Fruit fly (Drosophila melanogaster) whole organism, embryonic: ENCODE data around the gene CG11597.
A peak's percentile ranks its signal among the peaks of the same experiment; 100 is the strongest.

Experiments used
- Ada2b ChIP-seq: fragments of 200-800 bp; sonication (Bioruptor generic); IDR thresholded peaks from 2 replicates; pipeline ENCODE4 v1.3.6; 2022; ENCODE audit warnings: missing biosample characterization, missing genetic modification characterization
- Awh ChIP-seq: fragments of 200-800 bp; sonication (Bioruptor generic); IDR thresholded peaks from 2 replicates; pipeline ENCODE4, ENCODE4 v1.3.6; 2022; ENCODE audit warnings: missing biosample characterization, missing genetic modification characterization
- Bdp1 ChIP-seq: fragments of 200-800 bp; sonication (Bioruptor generic); optimal IDR thresholded peaks from 3 replicates; lab custom pipeline; 2016; ENCODE audit warnings: missing biosample characterization, missing genetic modification characterization
- CG1024 ChIP-seq: fragments of 200-800 bp; sonication (Bioruptor generic); IDR thresholded peaks from 2 replicates; pipeline ENCODE4 v1.3.6; 2022; ENCODE audit warnings: missing biosample characterization, missing genetic modification characterization
- CG11504 ChIP-seq: fragments of 200-800 bp; sonication (Bioruptor generic); optimal IDR thresholded peaks from 3 replicates; lab custom pipeline; 2019; ENCODE audit warnings: missing biosample characterization, mild to moderate bottlenecking, missing genetic modification characterization, moderate library complexity
- CG12155 ChIP-seq: fragments of 200-800 bp; sonication (Bioruptor generic); optimal IDR thresholded peaks from 3 replicates; lab custom pipeline; 2016; ENCODE audit warnings: missing biosample characterization, missing genetic modification characterization
- CG12299 ChIP-seq: fragments of 200-800 bp; sonication (Bioruptor generic); optimal IDR thresholded peaks from 2 replicates; lab custom pipeline; 2018; ENCODE audit warnings: missing biosample characterization, mild to moderate bottlenecking, missing genetic modification characterization
- CG12659 ChIP-seq: fragments of 200-800 bp; sonication (Bioruptor generic); optimal IDR thresholded peaks from 3 replicates; lab custom pipeline; 2017; ENCODE audit warnings: mild to moderate bottlenecking, missing biosample characterization, missing genetic modification reagents, missing genetic modification characterization
- CG13775 ChIP-seq: fragments of 200-800 bp; sonication (Bioruptor generic); optimal IDR thresholded peaks from 3 replicates; lab custom pipeline; 2017; ENCODE audit warnings: missing biosample characterization, mild to moderate bottlenecking, missing genetic modification characterization
- CG14860 ChIP-seq: fragments of 200-800 bp; sonication (Bioruptor generic); IDR thresholded peaks from 3 replicates; pipeline ENCODE4 v1.3.6; 2022; ENCODE audit warnings: missing biosample characterization, missing genetic modification characterization; ENCODE audit not compliant: partially characterized antibody
- CG15479 ChIP-seq: fragments of 200-800 bp; sonication (Bioruptor generic); optimal IDR thresholded peaks from 3 replicates; lab custom pipeline; 2019; ENCODE audit warnings: missing biosample characterization, mild to moderate bottlenecking, missing genetic modification characterization, moderate library complexity
- CG16813 ChIP-seq: fragments of 200-800 bp; sonication (Bioruptor generic); IDR thresholded peaks from 3 replicates; pipeline ENCODE4 v1.3.6; 2022; ENCODE audit warnings: missing biosample characterization, missing genetic modification characterization; ENCODE audit not compliant: partially characterized antibody
- CG17359 ChIP-seq: fragments of 200-800 bp; sonication (Bioruptor generic); optimal IDR thresholded peaks from 3 replicates; lab custom pipeline; 2018; ENCODE audit warnings: missing biosample characterization, mild to moderate bottlenecking, missing genetic modification characterization, moderate library complexity
- CG18262 ChIP-seq: fragments of 200-800 bp; optimal IDR thresholded peaks from 3 replicates; lab custom pipeline; 2019; ENCODE audit warnings: missing biosample characterization, mild to moderate bottlenecking, missing genetic modification characterization, moderate library complexity
- CG43689 ChIP-seq: fragments of 200-800 bp; sonication (Bioruptor generic); IDR thresholded peaks from 2 replicates; pipeline ENCODE4 v1.3.6; 2022; ENCODE audit warnings: missing biosample characterization, missing genetic modification characterization
- CG4730 ChIP-seq: fragments of 200-800 bp; sonication (Bioruptor generic); IDR thresholded peaks from 2 replicates; pipeline ENCODE4 v1.3.6; 2022; ENCODE audit warnings: missing biosample characterization, missing genetic modification characterization
- CG6813 ChIP-seq: fragments of 200-800 bp; sonication (Bioruptor generic); optimal IDR thresholded peaks from 2 replicates; lab custom pipeline; 2017; ENCODE audit warnings: missing biosample characterization, missing genetic modification characterization, mild to moderate bottlenecking, moderate library complexity, missing genetic modification reagents
- CG7271 ChIP-seq: fragments of 200-800 bp; sonication (Bioruptor generic); optimal IDR thresholded peaks from 2 replicates; lab custom pipeline; 2018; ENCODE audit warnings: missing biosample characterization, mild to moderate bottlenecking, missing genetic modification characterization, moderate library complexity
- CG7963 ChIP-seq: fragments of 200-800 bp; sonication (Bioruptor generic); IDR thresholded peaks from 3 replicates; pipeline ENCODE4 v1.3.6; 2022; ENCODE audit warnings: missing biosample characterization, missing genetic modification characterization; ENCODE audit not compliant: partially characterized antibody
- CG8388 ChIP-seq: fragments of 200-800 bp; sonication (Bioruptor generic); optimal IDR thresholded peaks from 2 replicates; lab custom pipeline; 2019; ENCODE audit warnings: missing biosample characterization, mild to moderate bottlenecking, missing genetic modification characterization, moderate library complexity
- CG8924 ChIP-seq: fragments of 200-800 bp; optimal IDR thresholded peaks from 3 replicates; lab custom pipeline; 2019; ENCODE audit warnings: missing biosample characterization, mild to moderate bottlenecking, missing genetic modification characterization, moderate library complexity
- CG9876 ChIP-seq: fragments of 200-800 bp; sonication (Bioruptor generic); optimal IDR thresholded peaks from 2 replicates; lab custom pipeline; 2016; ENCODE audit warnings: missing biosample characterization, missing genetic modification characterization
- Dp ChIP-seq: fragments of 200-800 bp; sonication (Bioruptor generic); optimal IDR thresholded peaks from 2 replicates; lab custom pipeline; 2018; ENCODE audit warnings: missing biosample characterization, mild to moderate bottlenecking, missing genetic modification characterization, moderate library complexity
- Gsc ChIP-seq: fragments of 200-800 bp; sonication (Bioruptor generic); IDR thresholded peaks from 2 replicates; pipeline ENCODE4 v1.3.6; 2022; ENCODE audit warnings: missing biosample characterization, missing genetic modification characterization
- HmgZ ChIP-seq: fragments of 200-800 bp; sonication (Bioruptor generic); optimal IDR thresholded peaks from 2 replicates; lab custom pipeline; 2018; ENCODE audit warnings: missing biosample characterization, mild to moderate bottlenecking, missing genetic modification characterization
- Hr51 ChIP-seq, 2 experiments: fragments of 200-800 bp; sonication (Bioruptor generic); optimal IDR thresholded peaks; 2 replicates in 1 of 2; 3 replicates in 1 of 2; lab custom pipeline; 2016 to 2018; ENCODE audit warnings: missing biosample characterization in 2 of 2, missing genetic modification characterization in 2 of 2, mild to moderate bottlenecking in 1 of 2, moderate library complexity in 1 of 2
- Hr78 ChIP-seq, 2 experiments: fragments of 200-800 bp in 1 of 2; fragments of >200 bp in 1 of 2; sonication (Bioruptor generic) in 1 of 2; optimal IDR thresholded peaks; 2 replicates each; lab custom pipeline; 2017 to 2019; ENCODE audit warnings: missing biosample characterization in 2 of 2, missing genetic modification characterization in 2 of 2, mild to moderate bottlenecking in 1 of 2, moderate library complexity in 1 of 2
- Max ChIP-seq: fragments of 200-800 bp; sonication (Bioruptor generic); optimal IDR thresholded peaks from 2 replicates; lab custom pipeline; 2016; ENCODE audit warnings: missing biosample characterization, mild to moderate bottlenecking, missing genetic modification characterization
- Myb ChIP-seq: fragments of 200-800 bp; sonication (Bioruptor generic); optimal IDR thresholded peaks from 2 replicates; lab custom pipeline; 2016; ENCODE audit warnings: missing biosample characterization, missing genetic modification characterization
- NC2β ChIP-seq: fragments of 200-800 bp; sonication (Bioruptor generic); optimal IDR thresholded peaks from 2 replicates; lab custom pipeline; 2016; ENCODE audit warnings: missing biosample characterization, missing genetic modification characterization
- Nf-YC ChIP-seq: fragments of 200-800 bp; optimal IDR thresholded peaks from 3 replicates; lab custom pipeline; 2019; ENCODE audit warnings: missing biosample characterization, mild to moderate bottlenecking, missing genetic modification characterization, moderate library complexity
- Pdp1 ChIP-seq, 2 experiments: fragments of 200-800 bp; sonication (Bioruptor generic); optimal IDR thresholded peaks; 3 replicates each; lab custom pipeline; 2016; ENCODE audit warnings: missing biosample characterization in 2 of 2, missing genetic modification characterization in 2 of 2, mild to moderate bottlenecking in 1 of 2, moderate library complexity in 1 of 2
- ac ChIP-seq: fragments of 200-800 bp; sonication (Bioruptor generic); optimal IDR thresholded peaks from 3 replicates; lab custom pipeline; 2017; ENCODE audit warnings: missing biosample characterization, mild to moderate bottlenecking, missing genetic modification characterization
- ap ChIP-seq: fragments of 200-800 bp; sonication (Bioruptor generic); IDR thresholded peaks from 2 replicates; pipeline ENCODE4 v1.3.6; 2022; ENCODE audit warnings: missing biosample characterization, missing genetic modification characterization
- bab2 ChIP-seq: fragments of 200-800 bp; sonication (Bioruptor generic); optimal IDR thresholded peaks from 2 replicates; lab custom pipeline; 2016; ENCODE audit warnings: missing biosample characterization, missing genetic modification characterization
- bsh ChIP-seq, 2 experiments: fragments of 200-800 bp; sonication (Bioruptor generic); optimal IDR thresholded peaks; 2 replicates each; lab custom pipeline; 2017 to 2018; ENCODE audit warnings: mild to moderate bottlenecking in 2 of 2, missing biosample characterization in 2 of 2, missing genetic modification characterization in 2 of 2, moderate library complexity in 1 of 2
- cad ChIP-seq: fragments of >200 bp; optimal IDR thresholded peaks from 2 replicates; lab custom pipeline; 2017; ENCODE audit warnings: missing biosample characterization, missing genetic modification characterization
- chinmo ChIP-seq: fragments of 200-800 bp; sonication (Bioruptor generic); IDR thresholded peaks from 4 replicates; pipeline ENCODE4 v1.3.6; 2022; ENCODE audit warnings: missing biosample characterization, missing genetic modification characterization; ENCODE audit not compliant: partially characterized antibody
- corto ChIP-seq: fragments of 200-800 bp; sonication (Bioruptor generic); optimal IDR thresholded peaks from 2 replicates; lab custom pipeline; 2016; ENCODE audit warnings: missing biosample characterization, mild to moderate bottlenecking, missing genetic modification characterization, moderate library complexity
- danr ChIP-seq: fragments of 200-800 bp; sonication (Bioruptor generic); IDR thresholded peaks from 2 replicates; pipeline ENCODE4 v1.3.6; 2022; ENCODE audit warnings: missing biosample characterization, missing genetic modification characterization
- dm ChIP-seq: fragments of 200-800 bp; sonication (Bioruptor generic); optimal IDR thresholded peaks from 3 replicates; lab custom pipeline; 2016; ENCODE audit warnings: missing biosample characterization, missing genetic modification characterization
- hth ChIP-seq: fragments of >200 bp; optimal IDR thresholded peaks from 2 replicates; lab custom pipeline; 2017; ENCODE audit warnings: inconsistent platforms
- kni ChIP-seq: fragments of 200-800 bp; sonication (Bioruptor generic); optimal IDR thresholded peaks from 3 replicates; lab custom pipeline; 2017; ENCODE audit warnings: mild to moderate bottlenecking, missing biosample characterization, missing genetic modification reagents, missing genetic modification characterization
- lilli ChIP-seq: fragments of 200-800 bp; sonication (Bioruptor generic); optimal IDR thresholded peaks from 3 replicates; lab custom pipeline; 2016; ENCODE audit warnings: missing biosample characterization, missing genetic modification characterization
- mld ChIP-seq: fragments of 200-800 bp; sonication (Bioruptor generic); IDR thresholded peaks from 3 replicates; pipeline ENCODE4 v1.3.6; 2022; ENCODE audit warnings: missing biosample characterization, missing genetic modification characterization; ENCODE audit not compliant: partially characterized antibody
- nom ChIP-seq: fragments of 200-800 bp; sonication (Bioruptor generic); optimal IDR thresholded peaks from 2 replicates; lab custom pipeline; 2017; ENCODE audit warnings: missing biosample characterization, missing genetic modification characterization, mild to moderate bottlenecking, moderate library complexity, missing genetic modification reagents
- pzg ChIP-seq: fragments of 200-800 bp; sonication (Bioruptor generic); optimal IDR thresholded peaks from 3 replicates; lab custom pipeline; 2018; ENCODE audit warnings: missing biosample characterization, mild to moderate bottlenecking, missing genetic modification characterization, moderate library complexity
- run ChIP-seq: fragments of 200-800 bp; sonication (Bioruptor generic); optimal IDR thresholded peaks from 3 replicates; lab custom pipeline; 2018; ENCODE audit warnings: missing biosample characterization, mild to moderate bottlenecking, missing genetic modification characterization
- tx ChIP-seq: fragments of 200-800 bp; sonication (Bioruptor generic); optimal IDR thresholded peaks from 2 replicates; lab custom pipeline; 2016; ENCODE audit warnings: missing biosample characterization, missing genetic modification characterization

The CG11597 gene

dm6 chr3L:11825560-11826153 is 3.6 kb upstream of the CG11597 start, which contains the start of gene CG32095 (continued):
- TF ChIP-seq CG14860 (peak; percentile 70; the same call in 2 of the 3 replicates), tx (GFP tag; lab: Kevin White, UChicago) (no peak), CG12155 (GFP tag; lab: Kevin White, UChicago) (no peak), Ada2b (GFP tag; lab: Robert Waterston, UW) (no peak), dm (GFP tag; lab: Kevin White, UChicago) (no peak), CG18262 (no peak), Pdp1 (GFP tag; optimal IDR thresholded peaks at IDR 0.05; lab: Kevin White, UChicago) (no peak), danr (GFP tag; lab: Robert Waterston, UW) (no peak), HmgZ (tag; lab: Kevin White, UChicago) (no peak), CG13775 (GFP tag; lab: Kevin White, UChicago) (no peak), CG1024 (no peak), CG16813 (GFP tag; lab: Robert Waterston, UW) (peak; percentile 76), Myb (peak; percentile 34), chinmo (GFP tag; lab: Robert Waterston, UW) (0 out of 4 replicates have a peak, but pooled peaks have one; percentile 14), CG7963 (GFP tag; lab: Robert Waterston, UW) (peak; percentile 57; the same call in 2 of the 3 replicates), CG15479 (GFP tag; lab: Kevin White, UChicago) (no peak), Max (GFP tag; lab: Kevin White, UChicago) (no peak), mld (GFP tag; lab: Robert Waterston, UW) (peak; percentile 56; the same call in 1 of the 3 replicates), bsh (GFP tag; optimal IDR thresholded peaks at IDR 0.05; lab: Kevin White, UChicago) (no peak), Hr78 (GFP tag; optimal IDR thresholded peaks at IDR 0.05; lab: Kevin White, UChicago) (no peak), CG11504 (tag; lab: Kevin White, UChicago) (peak; percentile 27), NC2β (GFP tag; lab: Kevin White, UChicago) (no peak), CG43689 (GFP tag; lab: Robert Waterston, UW) (no peak), CG17359 (no peak), Dp (GFP tag; lab: Kevin White, UChicago) (peak; percentile 55), CG12659 (GFP tag; lab: Kevin White, UChicago) (no peak), ap (no peak), CG4730 (GFP tag; lab: Robert Waterston, UW) (no peak), Awh (GFP tag; lab: Robert Waterston, UW) (no peak), Bdp1 (GFP tag; lab: Kevin White, UChicago) (no peak), Nf-YC (tag; lab: Kevin White, UChicago) (peak; percentile 80), CG6813 (GFP tag; lab: Kevin White, UChicago) (no peak), kni (no peak), run (tag; lab: Kevin White, UChicago) (no peak), ac (no peak), CG7271 (no peak), CG8924 (no peak), bab2 (GFP tag; lab: Kevin White, UChicago) (no peak), CG8388 (GFP tag; lab: Kevin White, UChicago) (no peak), corto (GFP tag; lab: Kevin White, UChicago) (no peak), CG9876 (no peak), hth (lab: Kevin White, UChicago) (no peak), pzg (GFP tag; lab: Kevin White, UChicago) (peak; percentile 36), lilli (no peak), Gsc (GFP tag; lab: Robert Waterston, UW) (no peak), CG12299 (tag; lab: Kevin White, UChicago) (no peak), nom (GFP tag; lab: Kevin White, UChicago) (peak; percentile 12), Hr51 (GFP tag; optimal IDR thresholded peaks at IDR 0.05; lab: Kevin White, UChicago) (no peak), cad (GFP tag; lab: Kevin White, UChicago) (no peak)
